Worm (Caenorhabditis elegans) whole organism, L2 larva: ENCODE data around the gene cal-3.

Experiments used
- ZK546.5 ChIP-seq: sonication (generic microtip); optimal IDR thresholded peaks from 2 replicates; lab custom pipeline; 2017; ENCODE audit warnings: missing biosample characterization, missing genetic modification characterization
- alr-1 ChIP-seq: fragments of 150-350 bp; optimal IDR thresholded peaks from 2 replicates; lab custom pipeline; 2014; ENCODE audit warnings: missing biosample characterization, missing genetic modification characterization
- ama-1 ChIP-seq: fragments of 150-350 bp; optimal IDR thresholded peaks from 2 replicates; lab custom pipeline; 2018; ENCODE audit warnings: inconsistent platforms
- lin-11 ChIP-seq: fragments of 150-350 bp; sonication (generic microtip); optimal IDR thresholded peaks from 2 replicates; lab custom pipeline; 2014; ENCODE audit warnings: missing biosample characterization, missing genetic modification characterization, inconsistent platforms, mixed read lengths
- mbf-1 ChIP-seq: sonication (generic microtip); optimal IDR thresholded peaks from 2 replicates; lab custom pipeline; 2017; ENCODE audit warnings: missing biosample characterization, missing genetic modification characterization
- nhr-12 ChIP-seq: fragments of 150-350 bp; optimal IDR thresholded peaks from 2 replicates; lab custom pipeline; 2014; ENCODE audit warnings: missing biosample characterization, missing genetic modification characterization
- nhr-237 ChIP-seq: fragments of 150-350 bp; optimal IDR thresholded peaks from 2 replicates; lab custom pipeline; 2014; ENCODE audit warnings: missing biosample characterization, missing genetic modification characterization
- skn-1 ChIP-seq: sonication (generic microtip); optimal IDR thresholded peaks from 2 replicates; lab custom pipeline; 2017; ENCODE audit warnings: missing biosample characterization, missing genetic modification characterization
- sma-3 ChIP-seq: sonication (generic microtip); optimal IDR thresholded peaks from 2 replicates; lab custom pipeline; 2016; ENCODE audit warnings: missing genetic modification reagents, missing genetic modification characterization, missing compliant biosample characterization
- sma-9 ChIP-seq, 2 experiments: fragments of 150-350 bp in 1 of 2; sonication (generic microtip) in 1 of 2; optimal IDR thresholded peaks; 2 replicates each; lab custom pipeline; 2014 to 2016; ENCODE audit warnings: missing genetic modification characterization in 2 of 2, mild to moderate bottlenecking in 1 of 2, missing biosample characterization in 1 of 2, missing compliant biosample characterization in 1 of 2, missing genetic modification reagents in 1 of 2, moderate library complexity in 1 of 2
- snpc-4 ChIP-seq: fragments of 150-350 bp; optimal IDR thresholded peaks from 2 replicates; lab custom pipeline; 2014; ENCODE audit warnings: missing biosample characterization, missing genetic modification characterization
- zag-1 ChIP-seq: fragments of 150-350 bp; optimal IDR thresholded peaks from 2 replicates; lab custom pipeline; 2014; ENCODE audit warnings: missing biosample characterization, missing genetic modification characterization
- ztf-11 ChIP-seq: sonication (generic microtip); optimal IDR thresholded peaks from 2 replicates; lab custom pipeline; 2017; ENCODE audit warnings: missing biosample characterization, missing genetic modification characterization

- no peak for TF ChIP-seq sma-9 (GFP tag; optimal IDR thresholded peaks at IDR 0.05; lab: Kevin White, UChicago)
- TF ChIP-seq sma-9 (tag; optimal IDR thresholded peaks at IDR 0.05; lab: Kevin White, UChicago): no peak
- no peak for TF ChIP-seq nhr-12
- no peak for TF ChIP-seq skn-1 (tag; lab: Kevin White, UChicago)
- no peak for TF ChIP-seq zag-1 (tag; lab: Kevin White, UChicago)
- no peak for TF ChIP-seq ama-1 (lab: Kevin White, UChicago)
- TF ChIP-seq nhr-237 (tag; lab: Kevin White, UChicago): no peak
- TF ChIP-seq ZK546.5 (tag; lab: Kevin White, UChicago): no peak
- TF ChIP-seq snpc-4 (tag; lab: Kevin White, UChicago): no peak
- no peak for TF ChIP-seq alr-1
- no peak for TF ChIP-seq lin-11
- no peak for TF ChIP-seq ztf-11 (tag; lab: Kevin White, UChicago)
- TF ChIP-seq sma-3: no peak
- TF ChIP-seq mbf-1 (tag; lab: Kevin White, UChicago): no peak
These were observed 2.9 kb downstream of the cal-3 start for ce11 chrIV:3832040-3832439.
